Worm (Caenorhabditis elegans): ENCODE results near the gene C33A12.4.
A peak's percentile ranks its signal among the peaks of the same experiment; 100 is the strongest.

C33A12.4 gene

DNA sequence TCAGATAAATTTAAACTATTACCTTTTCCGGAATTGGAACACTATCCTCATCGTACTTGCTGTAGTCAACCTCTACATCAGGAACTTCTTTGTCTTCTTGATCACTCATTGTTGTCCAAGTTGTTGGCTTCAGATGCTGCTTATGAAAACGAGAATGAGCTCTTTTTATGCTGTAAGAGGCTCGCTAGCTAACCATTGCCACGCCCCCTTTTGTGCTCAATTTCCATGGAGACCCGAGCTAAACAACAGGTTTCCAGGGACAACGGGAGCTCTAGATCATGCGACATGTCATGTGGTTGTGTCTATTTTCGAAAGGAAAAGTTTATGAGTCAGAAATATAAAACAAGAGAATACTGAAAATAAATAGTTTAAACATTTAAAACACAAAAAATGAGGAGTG lies at the start of gene C33A12.4:
Gene C33A12.4, minus strand, starts transcription at position 131 of the 400 bp plus-strand sequence.
- no peak for TF ChIP-seq W03F9.2 (tag; optimal IDR thresholded peaks at IDR 0.05)
- TF ChIP-seq dao-5 (tag; optimal IDR thresholded peaks at IDR 0.05), result no peak
- TF ChIP-seq him-1 (tag; optimal IDR thresholded peaks at IDR 0.05), result no peak

DNA sequence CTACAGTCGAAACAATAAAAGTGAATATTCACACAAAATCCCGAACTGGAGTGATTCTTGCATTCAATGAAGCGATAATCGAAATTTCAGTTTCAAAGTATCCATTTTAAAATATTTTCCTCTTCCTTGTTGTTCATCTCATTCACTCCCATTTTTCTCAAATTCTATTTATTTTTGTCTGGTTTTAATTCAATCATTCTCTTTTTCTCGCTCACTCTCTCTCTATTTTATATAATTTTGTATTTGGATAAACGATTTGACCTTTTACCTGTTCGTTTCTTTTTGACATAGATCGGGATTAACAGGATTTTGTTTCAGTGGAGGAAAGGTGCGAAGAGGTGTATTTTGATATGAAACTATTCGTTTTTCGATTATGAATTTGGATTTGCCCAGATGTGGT lies 35.6 kb upstream of the C33A12.4 start, which contains the start of gene T05A1.5:
Gene T05A1.5, plus strand, starts transcription at position 301 of the 400 bp plus-strand sequence.
- TF ChIP-seq dao-5 (tag; optimal IDR thresholded peaks at IDR 0.05), result no peak

DNA sequence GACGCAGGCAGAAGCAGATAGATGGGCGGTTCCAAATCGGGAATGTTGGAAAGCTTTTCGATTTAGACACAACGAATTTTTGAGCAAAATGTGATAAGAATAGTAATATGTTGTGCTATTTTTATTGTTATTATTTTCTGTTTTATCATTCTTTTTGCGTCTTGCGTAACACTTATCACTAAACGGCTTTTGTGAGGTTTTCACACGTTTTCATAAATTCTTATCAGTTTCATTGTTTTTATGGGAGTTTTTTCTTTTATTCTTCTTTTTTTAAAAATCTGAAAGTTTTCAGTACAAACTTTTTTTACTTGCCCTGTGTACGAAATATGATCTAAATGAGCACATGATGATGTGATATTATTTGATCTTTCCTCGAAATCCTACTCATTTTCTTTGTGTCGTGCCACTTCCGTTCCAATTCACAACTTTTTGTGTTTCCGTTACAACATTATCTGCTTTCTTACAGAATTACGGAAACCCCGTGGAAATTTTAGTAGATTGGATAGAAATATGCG lies 30.0 kb upstream of the C33A12.4 start, which contains the start of gene fbl-1:
Gene fbl-1, plus strand, starts transcription at position 465 of the 515 bp plus-strand sequence.
- TF ChIP-seq W03F9.2 (tag; optimal IDR thresholded peaks at IDR 0.05) (no peak), dao-5 (tag; optimal IDR thresholded peaks at IDR 0.05) (no peak), him-1 (tag; optimal IDR thresholded peaks at IDR 0.05) (no peak)

DNA sequence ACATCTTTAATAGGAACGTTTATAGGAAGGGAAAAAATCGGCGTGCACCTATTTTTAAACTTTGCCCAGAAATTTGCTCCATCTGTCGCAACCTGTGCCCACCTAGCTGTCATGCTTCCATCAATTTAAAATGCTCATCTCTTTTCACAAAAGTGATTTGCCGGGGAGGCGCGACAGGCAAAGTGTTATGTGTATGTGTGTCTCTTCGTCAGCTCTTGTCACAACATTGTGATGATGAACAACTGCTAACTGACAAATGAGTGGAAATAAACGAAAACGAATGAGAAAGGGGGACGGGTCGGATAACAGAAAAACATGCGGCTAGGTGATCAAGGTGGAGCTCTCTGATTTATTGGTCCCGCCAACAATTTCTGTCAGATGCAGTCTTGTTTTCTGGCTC lies 27.8 kb upstream of the C33A12.4 start:
- TF ChIP-seq him-1 (tag; optimal IDR thresholded peaks at IDR 0.05) (no peak), W03F9.2 (tag; optimal IDR thresholded peaks at IDR 0.05) (no peak)

DNA sequence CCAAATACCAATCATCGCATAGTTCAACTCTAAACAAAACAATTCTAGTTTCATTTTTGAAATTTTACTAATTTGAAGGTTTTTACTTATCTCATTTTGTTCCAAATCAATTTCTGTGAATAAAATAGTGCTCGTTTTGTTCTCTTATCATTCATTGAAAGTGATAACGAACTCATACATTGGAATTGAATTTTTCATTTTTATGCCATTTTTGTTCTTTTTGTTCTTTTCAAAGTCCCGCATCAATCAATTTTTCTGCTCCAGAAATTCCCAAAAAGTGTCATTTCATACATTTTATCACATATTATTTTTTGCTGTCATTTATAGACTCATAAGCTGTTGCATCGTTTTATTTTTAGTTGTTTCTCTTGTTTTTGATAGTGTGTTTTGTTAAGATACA lies 27.1 kb upstream of the C33A12.4 start:
- TF ChIP-seq him-1 (tag; optimal IDR thresholded peaks at IDR 0.05) (no peak), W03F9.2 (tag; optimal IDR thresholded peaks at IDR 0.05) (peak; percentile 13)

DNA sequence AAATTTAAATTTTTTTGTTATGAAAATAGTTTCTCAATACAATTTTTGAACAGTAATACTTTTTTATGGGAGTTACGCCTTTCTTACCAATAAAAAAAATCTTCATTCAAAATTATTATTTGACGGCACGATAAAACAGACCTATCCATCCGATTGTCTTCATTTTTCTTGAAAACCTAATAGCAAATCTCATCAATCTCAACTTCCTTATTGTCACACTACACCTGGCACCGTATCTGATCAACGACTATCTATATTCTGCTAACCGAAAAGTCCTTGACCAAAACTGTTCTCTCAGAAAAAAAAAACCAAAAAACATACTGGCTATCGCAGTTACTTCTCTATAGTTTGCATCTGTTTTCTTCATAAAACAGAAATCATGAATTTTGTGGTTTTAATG lies 25.8 kb upstream of the C33A12.4 start:
- TF ChIP-seq him-1 (tag; optimal IDR thresholded peaks at IDR 0.05), result no peak
- TF ChIP-seq dao-5 (tag; optimal IDR thresholded peaks at IDR 0.05), result no peak
- TF ChIP-seq W03F9.2 (tag; optimal IDR thresholded peaks at IDR 0.05), result no peak

DNA sequence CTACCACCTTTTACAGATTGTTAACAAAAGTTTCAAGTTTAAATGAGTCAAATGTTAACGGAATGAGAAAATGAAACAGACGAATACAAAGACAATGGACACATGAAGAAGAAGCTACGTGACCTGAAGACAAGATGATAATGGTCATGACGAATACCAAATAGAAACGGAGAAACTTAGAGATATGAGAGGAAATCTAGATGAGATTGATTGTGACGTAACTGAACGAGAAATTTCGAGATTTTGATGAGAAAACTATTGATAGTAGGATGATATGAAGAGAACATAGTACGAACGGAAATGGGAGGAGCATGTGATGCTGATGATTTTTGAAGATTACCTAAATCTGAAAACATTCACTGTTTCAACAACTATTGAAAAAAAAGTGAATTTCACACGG lies 24.7 kb upstream of the C33A12.4 start:
- TF ChIP-seq dao-5 (tag; optimal IDR thresholded peaks at IDR 0.05) (no peak), W03F9.2 (tag; optimal IDR thresholded peaks at IDR 0.05) (no peak), him-1 (tag; optimal IDR thresholded peaks at IDR 0.05) (no peak)

DNA sequence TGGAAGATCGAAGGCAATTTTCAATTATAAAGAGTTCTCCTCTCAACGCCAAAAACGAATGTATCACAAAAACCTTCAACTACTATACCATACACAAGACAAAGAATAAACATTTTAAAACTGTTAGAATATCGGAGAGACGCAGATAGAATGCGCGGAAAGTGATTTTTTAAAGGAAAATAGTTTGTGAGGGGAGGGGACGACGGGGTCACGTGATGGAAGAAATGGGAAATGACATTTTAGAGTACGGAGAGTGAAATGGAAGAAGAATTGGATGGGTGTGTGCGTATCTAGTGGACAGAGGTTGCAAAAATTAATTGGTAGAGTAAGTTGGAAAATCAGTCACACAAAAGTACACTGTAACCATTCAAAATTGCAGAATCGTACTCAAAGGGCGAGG lies 24.0 kb upstream of the C33A12.4 start:
- no peak for TF ChIP-seq him-1 (tag; optimal IDR thresholded peaks at IDR 0.05)
- no peak for TF ChIP-seq W03F9.2 (tag; optimal IDR thresholded peaks at IDR 0.05)

DNA sequence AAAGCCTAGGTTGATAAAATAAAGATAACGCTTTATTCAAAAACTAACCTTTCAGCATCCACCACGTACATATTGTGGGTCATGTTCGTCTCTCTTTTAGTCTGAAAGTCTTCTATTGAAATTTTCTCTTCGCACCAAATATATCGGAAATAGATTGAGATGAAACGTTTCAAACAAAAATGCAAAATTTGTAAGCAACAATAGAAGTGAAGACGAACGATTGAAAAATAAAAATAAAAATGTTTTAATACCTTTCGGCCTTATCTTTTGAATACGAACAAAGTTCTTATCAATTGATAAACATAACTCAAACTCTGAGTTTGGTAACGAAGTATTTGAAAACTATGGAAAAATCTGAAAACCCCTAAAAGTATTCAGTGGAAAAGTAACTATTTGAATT lies 22.7 kb upstream of the C33A12.4 start, which contains the start of gene F56H11.2:
Gene F56H11.2, minus strand, starts transcription at position 101 of the 400 bp plus-strand sequence.
- TF ChIP-seq dao-5 (tag; optimal IDR thresholded peaks at IDR 0.05) (no peak), W03F9.2 (tag; optimal IDR thresholded peaks at IDR 0.05) (no peak)

DNA sequence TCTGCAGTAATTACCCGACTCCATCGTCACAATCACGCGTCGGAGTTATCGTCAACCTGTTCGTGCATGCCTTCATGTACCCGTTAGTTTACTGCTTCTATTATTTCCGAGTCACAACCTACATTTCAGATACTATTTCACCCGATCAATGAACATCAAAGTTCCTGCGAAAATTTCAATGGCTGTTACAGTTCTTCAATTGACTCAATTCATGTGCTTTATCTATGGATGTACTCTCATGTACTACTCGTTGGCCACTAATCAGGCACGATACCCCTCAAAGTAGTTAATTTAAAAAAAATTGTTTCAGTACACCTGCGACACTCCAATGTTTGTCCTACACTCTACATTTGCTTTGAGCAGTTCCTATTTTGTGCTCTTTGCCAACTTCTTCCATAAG lies 20.4 kb upstream of the C33A12.4 start:
- TF ChIP-seq dao-5 (tag; optimal IDR thresholded peaks at IDR 0.05) (no peak), W03F9.2 (tag; optimal IDR thresholded peaks at IDR 0.05) (no peak), him-1 (tag; optimal IDR thresholded peaks at IDR 0.05) (no peak)

DNA sequence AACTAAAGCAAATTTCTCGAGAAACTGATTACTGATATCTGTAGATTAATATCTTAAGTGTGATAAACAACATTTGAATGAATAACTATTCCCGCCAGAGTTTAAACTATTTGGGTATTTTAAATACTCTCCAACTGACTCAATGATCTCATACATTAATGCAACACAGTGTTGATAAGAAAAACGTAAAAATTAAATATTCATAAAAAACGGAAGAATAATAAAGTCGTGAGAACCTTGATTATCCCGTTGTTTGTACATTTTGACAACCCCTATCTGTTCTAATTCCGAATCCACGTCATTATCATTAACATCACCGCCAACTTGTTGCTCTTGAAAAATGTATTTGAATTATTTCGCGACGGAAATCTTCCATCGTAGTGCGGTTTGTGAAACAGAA lies 19.3 kb upstream of the C33A12.4 start, which contains the start of gene elo-7:
Gene elo-7, plus strand, starts transcription at position 301 of the 400 bp plus-strand sequence.
- TF ChIP-seq dao-5 (tag; optimal IDR thresholded peaks at IDR 0.05) (no peak), W03F9.2 (tag; optimal IDR thresholded peaks at IDR 0.05) (no peak), him-1 (tag; optimal IDR thresholded peaks at IDR 0.05) (no peak)

DNA sequence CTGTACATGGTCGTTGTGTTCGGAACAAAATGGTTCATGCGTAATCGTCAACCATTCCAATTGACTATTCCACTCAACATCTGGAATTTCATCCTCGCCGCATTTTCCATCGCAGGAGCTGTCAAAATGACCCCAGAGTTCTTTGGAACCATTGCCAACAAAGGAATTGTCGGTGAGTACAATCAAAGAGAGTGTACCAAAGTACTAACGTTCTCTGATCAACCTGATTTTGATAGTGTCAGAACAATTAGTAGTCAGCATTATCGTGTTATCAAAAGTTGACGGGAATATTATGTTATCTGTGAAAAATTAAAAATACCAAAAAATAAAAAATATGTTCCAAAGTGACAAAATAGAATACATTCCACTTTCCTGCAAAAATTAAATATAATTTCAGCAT lies 16.6 kb upstream of the C33A12.4 start:
- TF ChIP-seq him-1 (tag; optimal IDR thresholded peaks at IDR 0.05) (no peak), dao-5 (tag; optimal IDR thresholded peaks at IDR 0.05) (no peak), W03F9.2 (tag; optimal IDR thresholded peaks at IDR 0.05) (no peak)

DNA sequence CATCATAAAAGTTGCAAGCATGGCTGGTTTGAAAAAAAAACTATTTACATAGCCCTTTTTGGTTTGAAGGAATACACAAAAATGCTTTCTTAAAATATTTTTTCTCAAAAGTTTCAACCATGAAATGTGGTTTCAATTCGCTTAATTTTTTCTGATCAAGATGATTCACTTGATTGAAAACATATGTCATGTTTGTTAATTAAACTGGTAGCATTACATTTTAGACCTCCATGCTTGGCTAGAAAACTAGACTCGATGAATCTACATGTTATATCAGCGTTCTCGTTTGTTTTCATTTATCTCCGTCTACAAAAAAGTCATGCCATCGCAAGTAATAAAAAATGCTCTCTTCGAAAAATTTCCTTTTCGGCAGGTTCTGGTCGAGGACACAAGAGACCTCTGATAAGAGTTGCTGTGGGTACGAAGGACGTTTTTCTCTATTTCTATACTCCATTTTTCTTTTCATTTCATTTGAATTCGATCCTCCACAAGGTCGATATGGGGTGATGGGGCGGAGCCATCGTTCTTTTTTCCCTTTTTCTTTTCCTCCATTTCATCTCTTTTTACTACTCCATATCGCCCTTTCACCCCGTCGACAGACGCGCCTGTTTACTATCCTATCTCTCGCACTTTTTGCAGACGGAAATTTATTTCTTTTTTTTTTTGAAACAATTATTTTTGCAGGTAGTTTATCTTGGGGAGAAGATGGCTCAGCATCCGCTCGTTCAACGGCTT lies 15.5 kb upstream of the C33A12.4 start, which contains the start of gene elo-1:
Gene elo-1, plus strand, starts transcription at position 685 of the 735 bp plus-strand sequence.
- TF ChIP-seq him-1 (tag; optimal IDR thresholded peaks at IDR 0.05) (no peak), dao-5 (tag; optimal IDR thresholded peaks at IDR 0.05) (no peak), W03F9.2 (tag; optimal IDR thresholded peaks at IDR 0.05) (no peak)

DNA sequence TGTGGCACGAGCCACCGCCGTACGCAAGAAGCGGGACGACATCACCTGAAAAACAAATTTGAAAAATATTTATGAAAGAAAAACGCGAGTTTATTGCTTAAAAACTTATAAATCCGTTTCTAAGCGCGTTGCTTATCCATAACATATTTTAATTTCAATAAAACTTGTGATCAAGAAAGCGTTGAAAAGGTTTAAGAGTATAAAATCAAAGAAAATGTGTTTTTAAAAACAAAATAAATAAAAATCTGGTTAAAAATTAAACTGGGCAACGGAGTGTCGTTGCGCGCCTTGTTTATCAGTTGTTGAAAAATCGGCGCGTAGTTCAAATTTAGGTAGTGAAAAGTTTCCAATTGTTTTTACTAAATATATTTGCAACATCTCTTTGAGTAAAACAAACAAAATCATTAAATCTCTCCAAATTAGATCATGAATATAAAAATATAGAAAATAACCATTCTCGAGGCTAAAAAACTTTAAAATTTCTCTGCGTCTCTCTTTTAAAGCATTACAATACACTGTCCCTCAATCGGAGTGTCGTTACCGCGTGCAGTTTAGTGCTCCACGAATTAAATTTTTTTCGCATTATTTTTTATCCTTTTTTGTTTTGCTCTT lies 14.6 kb upstream of the C33A12.4 start, which contains the start of gene ndua-5:
Gene ndua-5, minus strand, starts transcription at position 51 of the 612 bp plus-strand sequence.
- no peak for TF ChIP-seq W03F9.2 (tag; optimal IDR thresholded peaks at IDR 0.05)
- TF ChIP-seq him-1 (tag; optimal IDR thresholded peaks at IDR 0.05), result no peak
- no peak for TF ChIP-seq dao-5 (tag; optimal IDR thresholded peaks at IDR 0.05)
